Worm (Caenorhabditis elegans) whole organism, dauer: ENCODE results near the gene ZK84.5.
"Not testable (repeated sequence)": the region's sequence is repeated elsewhere in the genome, so short reads cannot be mapped to it uniquely, and the experiment has no call there.

ENCODE experiments used
- unc-62 ChIP-seq: sonication (generic microtip); optimal IDR thresholded peaks from 2 replicates; lab custom pipeline; 2017; ENCODE audit warnings: missing biosample characterization, missing genetic modification reagents, missing genetic modification characterization

The ZK84.5 gene

ce11 chrII:6014057-6014456 lies 2.3 kb downstream of the ZK84.5 start, which contains the start of gene ZK84.2:
Gene ZK84.2, plus strand, starts transcription at chrII:6014357.
- TF ChIP-seq unc-62, result not testable (repeated sequence)

- no peak for TF ChIP-seq unc-62
These were observed 5.8 kb downstream of the ZK84.5 start, which contains the start of gene ins-20 for ce11 chrII:6010544-6010943. Gene ins-20, plus strand, starts transcription at chrII:6010844.

ce11 chrII:6008887-6009286 lies 7.4 kb downstream of the ZK84.5 start, which contains the start of gene ZK84.4:
Gene ZK84.4, minus strand, starts transcription at chrII:6008987.
- not testable (repeated sequence) for TF ChIP-seq unc-62

ce11 chrII:6001004-6001403 lies 15.3 kb downstream of the ZK84.5 start:
- TF ChIP-seq unc-62, result no peak

ce11 chrII:6000136-6000535 lies 16.2 kb downstream of the ZK84.5 start, which contains the start of gene ins-6:
Gene ins-6, plus strand, starts transcription at chrII:6000436.
- no peak for TF ChIP-seq unc-62

- TF ChIP-seq unc-62, result no peak
These were observed 19.1 kb downstream of the ZK84.5 start, which contains the start of gene ins-5 for ce11 chrII:5997257-5997656. Gene ins-5, plus strand, starts transcription at chrII:5997557.

ce11 chrII:5996066-5996465 lies 20.2 kb downstream of the ZK84.5 start, which contains the start of gene ins-4:
Gene ins-4, plus strand, starts transcription at chrII:5996366.
- TF ChIP-seq unc-62, result no peak

ce11 chrII:5990668-5991067 lies 25.6 kb downstream of the ZK84.5 start, which contains the start of gene ins-3:
Gene ins-3, minus strand, starts transcription at chrII:5990768.
- no peak for TF ChIP-seq unc-62

- TF ChIP-seq unc-62, result no peak
These were observed 28.1 kb downstream of the ZK84.5 start, which contains the start of gene ins-2 for ce11 chrII:5988224-5988623. Gene ins-2, plus strand, starts transcription at chrII:5988524.

- no peak for TF ChIP-seq unc-62
These were observed 41.4 kb downstream of the ZK84.5 start, which contains the start of gene B0034.5 for ce11 chrII:5974878-5975277. Gene B0034.5, minus strand, starts transcription at chrII:5974978.

- no peak for TF ChIP-seq unc-62
These were observed 47.0 kb downstream of the ZK84.5 start, which contains the start of gene B0034.4 for ce11 chrII:5969303-5969702. Gene B0034.4, minus strand, starts transcription at chrII:5969531.

- no peak for TF ChIP-seq unc-62
These were observed 48.3 kb downstream of the ZK84.5 start, which contains the start of gene B0034.1 for ce11 chrII:5968037-5968436. Gene B0034.1, plus strand, starts transcription at chrII:5968337.

- no peak for TF ChIP-seq unc-62
These were observed 49.7 kb downstream of the ZK84.5 start for ce11 chrII:5966637-5967036.
